Worm (Caenorhabditis elegans) whole organism, early embryonic: ENCODE results near the gene Y37D8A.8.

Experiments used
- B0310.2 ChIP-seq: sonication (generic microtip); optimal IDR thresholded peaks from 2 replicates; lab custom pipeline; 2016; ENCODE audit warnings: mild to moderate bottlenecking, missing genetic modification characterization, missing compliant biosample characterization
- F13C5.2 ChIP-seq: sonication (generic microtip); optimal IDR thresholded peaks from 2 replicates; lab custom pipeline; 2017; ENCODE audit warnings: mild to moderate bottlenecking, missing genetic modification characterization, inconsistent platforms, missing compliant biosample characterization
- aly-1 ChIP-seq: sonication (generic microtip); optimal IDR thresholded peaks from 2 replicates; lab custom pipeline; 2016; ENCODE audit warnings: missing genetic modification characterization, missing compliant biosample characterization
- ama-1 ChIP-seq: fragments of 150-350 bp; optimal IDR thresholded peaks from 2 replicates; lab custom pipeline; 2014
- ceh-13 ChIP-seq: fragments of 200-800 bp; sonication (Bioruptor generic); optimal IDR thresholded peaks from 2 replicates; lab custom pipeline; 2018; ENCODE audit warnings: mild to moderate bottlenecking, missing genetic modification characterization, missing compliant biosample characterization
- ceh-36 ChIP-seq: sonication (generic microtip); optimal IDR thresholded peaks from 2 replicates; lab custom pipeline; 2016; ENCODE audit warnings: missing genetic modification characterization, inconsistent platforms, missing compliant biosample characterization
- ets-7 ChIP-seq: sonication (generic microtip); optimal IDR thresholded peaks from 2 replicates; lab custom pipeline; 2016; ENCODE audit warnings: missing genotype, missing genetic modification characterization, missing compliant biosample characterization
- flt-1 ChIP-seq: fragments of 200-800 bp; sonication (Bioruptor generic); IDR thresholded peaks from 2 replicates; pipeline ENCODE4 v1.3.6; 2022; ENCODE audit warnings: missing genetic modification characterization, missing compliant biosample characterization
- hmbx-1 ChIP-seq: sonication (generic microtip); optimal IDR thresholded peaks from 2 replicates; lab custom pipeline; 2016; ENCODE audit warnings: mild to moderate bottlenecking, missing genetic modification characterization, missing compliant biosample characterization
- hmg-4 ChIP-seq: fragments of 200-800 bp; sonication (Bioruptor generic); optimal IDR thresholded peaks from 2 replicates; lab custom pipeline; 2018; ENCODE audit warnings: mild to moderate bottlenecking, missing genetic modification characterization, missing compliant biosample characterization
- hnd-1 ChIP-seq: sonication (generic microtip); optimal IDR thresholded peaks from 2 replicates; lab custom pipeline; 2016; ENCODE audit warnings: missing genetic modification characterization, missing compliant biosample characterization
- pes-1 ChIP-seq: fragments of 200-800 bp; sonication (Bioruptor generic); IDR thresholded peaks from 2 replicates; pipeline ENCODE4 v1.3.6; 2022; ENCODE audit warnings: missing genetic modification reagents, missing genetic modification characterization, missing compliant biosample characterization
- scrt-1 ChIP-seq: fragments of 200-800 bp; sonication (Bioruptor generic); IDR thresholded peaks from 2 replicates; pipeline ENCODE4 v1.3.6; 2022; ENCODE audit warnings: missing genetic modification characterization, missing compliant biosample characterization
- sea-1 ChIP-seq: fragments of 200-800 bp; sonication (Bioruptor generic); conservative IDR thresholded peaks from 2 replicates; pipeline ENCODE4 v1.3.6; 2022; ENCODE audit warnings: missing genetic modification characterization, missing compliant biosample characterization
- tbx-11 ChIP-seq: fragments of 200-800 bp; sonication (Bioruptor generic); IDR thresholded peaks from 2 replicates; pipeline ENCODE4 v1.3.6; 2022; ENCODE audit warnings: missing genetic modification characterization, missing compliant biosample characterization
- tbx-37 ChIP-seq: fragments of 200-800 bp; sonication (Bioruptor generic); conservative IDR thresholded peaks from 2 replicates; pipeline ENCODE4 v1.3.6; 2022; ENCODE audit warnings: missing genetic modification reagents, missing genetic modification characterization, missing compliant biosample characterization
- tra-4 ChIP-seq: sonication (generic microtip); optimal IDR thresholded peaks from 2 replicates; lab custom pipeline; 2017; ENCODE audit warnings: missing genetic modification characterization, missing compliant biosample characterization

Gene Y37D8A.8

ce11 chrIII:12860119-12860518 lies 4.6 kb upstream of the Y37D8A.8 start:
- TF ChIP-seq B0310.2 (tag; lab: Kevin White, UChicago) (no peak), ama-1 (lab: Kevin White, UChicago) (no peak), tra-4 (tag; lab: Kevin White, UChicago) (no peak), F13C5.2 (tag; lab: Kevin White, UChicago) (no peak), pes-1 (no peak), hmbx-1 (tag; lab: Kevin White, UChicago) (no peak), tbx-37 (GFP tag; lab: Robert Waterston, UW) (no peak), hmg-4 (GFP tag; lab: Kevin White, UChicago) (no peak), ets-7 (tag; lab: Kevin White, UChicago) (no peak), sea-1 (no peak), hnd-1 (tag; lab: Kevin White, UChicago) (no peak), scrt-1 (GFP tag; lab: Robert Waterston, UW) (no peak), ceh-13 (GFP tag; lab: Kevin White, UChicago) (no peak), flt-1 (no peak), tbx-11 (GFP tag; lab: Robert Waterston, UW) (no peak), ceh-36 (tag; lab: Kevin White, UChicago) (no peak)

ce11 chrIII:12870060-12870696 lies 5.4 kb downstream of the Y37D8A.8 start, which contains the start of gene Y37D8A.6:
Gene Y37D8A.6 (minus strand): TSS chrIII:12870297.
- TF ChIP-seq hmbx-1 (tag; lab: Kevin White, UChicago) (no peak), aly-1 (tag; lab: Kevin White, UChicago) (no peak), B0310.2 (tag; lab: Kevin White, UChicago) (no peak), F13C5.2 (tag; lab: Kevin White, UChicago) (peak; percentile 9), tbx-11 (GFP tag; lab: Robert Waterston, UW) (no peak), pes-1 (no peak), ets-7 (tag; lab: Kevin White, UChicago) (no peak)

- TF ChIP-seq hmbx-1 (tag; lab: Kevin White, UChicago), result peak; percentile 33
- peak; percentile 91 for TF ChIP-seq F13C5.2 (tag; lab: Kevin White, UChicago)
- TF ChIP-seq ama-1 (lab: Kevin White, UChicago), result no peak
- peak; percentile 69; the same call in 1 of the 2 replicates for TF ChIP-seq tbx-37 (GFP tag; lab: Robert Waterston, UW)
- TF ChIP-seq ceh-36 (tag; lab: Kevin White, UChicago), result peak; percentile 54
- no peak for TF ChIP-seq B0310.2 (tag; lab: Kevin White, UChicago)
- TF ChIP-seq hnd-1 (tag; lab: Kevin White, UChicago), result peak; percentile 48
- peak; percentile 41 for TF ChIP-seq hmg-4 (GFP tag; lab: Kevin White, UChicago)
- TF ChIP-seq ets-7 (tag; lab: Kevin White, UChicago), result peak; percentile 3
- TF ChIP-seq pes-1, result peak; percentile 81
- TF ChIP-seq sea-1, result 0 out of 2 replicates have a peak, but pooled peaks have one; percentile 22
- TF ChIP-seq tra-4 (tag; lab: Kevin White, UChicago), result no peak
- TF ChIP-seq tbx-11 (GFP tag; lab: Robert Waterston, UW), result peak; percentile 63; the same call in 1 of the 2 replicates
- TF ChIP-seq scrt-1 (GFP tag; lab: Robert Waterston, UW), result no peak
- peak; percentile 68; the same call in 1 of the 2 replicates for TF ChIP-seq flt-1
- no peak for TF ChIP-seq aly-1 (tag; lab: Kevin White, UChicago)
- peak; percentile 34 for TF ChIP-seq ceh-13 (GFP tag; lab: Kevin White, UChicago)
These were observed 9.9 kb downstream of the Y37D8A.8 start, which contains the start of the genes mrg-1 and spcs-2 for ce11 chrIII:12874606-12875066. Gene mrg-1 (minus strand): TSS chrIII:12874656. Gene spcs-2 (plus strand): TSS chrIII:12875031.

ce11 chrIII:12875653-12876052 lies 10.9 kb downstream of the Y37D8A.8 start:
- TF ChIP-seq hnd-1 (tag; lab: Kevin White, UChicago), result no peak
- TF ChIP-seq pes-1, result no peak
- no peak for TF ChIP-seq B0310.2 (tag; lab: Kevin White, UChicago)
- TF ChIP-seq tbx-37 (GFP tag; lab: Robert Waterston, UW), result no peak
- TF ChIP-seq scrt-1 (GFP tag; lab: Robert Waterston, UW), result no peak
- TF ChIP-seq hmbx-1 (tag; lab: Kevin White, UChicago), result no peak
- no peak for TF ChIP-seq aly-1 (tag; lab: Kevin White, UChicago)
- TF ChIP-seq hmg-4 (GFP tag; lab: Kevin White, UChicago), result no peak
- TF ChIP-seq ceh-13 (GFP tag; lab: Kevin White, UChicago), result no peak
- no peak for TF ChIP-seq ceh-36 (tag; lab: Kevin White, UChicago)
- TF ChIP-seq flt-1, result no peak
- TF ChIP-seq tbx-11 (GFP tag; lab: Robert Waterston, UW), result no peak

DNA sequence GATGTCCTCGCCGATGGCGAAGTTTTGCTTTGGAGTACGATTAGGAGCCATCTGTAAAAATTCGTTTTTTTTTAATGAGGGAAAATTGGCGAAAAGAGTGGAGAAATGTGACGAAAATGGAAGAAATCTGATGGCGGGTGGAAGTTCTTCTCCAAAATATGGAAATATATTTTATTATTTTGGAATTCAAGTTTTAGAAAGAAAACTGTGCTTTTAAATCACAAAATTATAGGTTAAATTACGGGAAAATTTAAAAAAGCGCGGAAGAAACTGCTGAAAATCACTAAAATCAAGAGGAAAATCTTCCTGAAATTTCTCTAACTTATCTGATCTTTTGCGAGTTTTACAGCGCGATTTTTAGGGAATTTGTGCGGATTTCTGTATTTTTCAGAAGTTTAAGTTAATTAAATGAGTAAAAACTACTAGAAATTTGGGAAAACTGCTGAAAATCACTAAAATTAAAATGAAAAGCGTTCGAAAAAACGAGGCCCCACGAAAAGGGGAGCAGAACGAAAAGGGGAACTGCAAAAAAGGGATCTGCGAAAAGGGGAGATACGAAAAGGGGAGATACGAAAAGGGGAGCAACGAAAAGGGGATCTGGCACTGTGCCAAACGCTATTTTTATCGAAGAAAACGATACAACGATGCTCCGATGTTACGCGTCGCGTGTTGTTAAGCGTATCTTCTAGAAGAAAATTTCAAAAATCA lies 12.9 kb downstream of the Y37D8A.8 start, which contains the start of the genes cec-7 and enu-3.5:
cec-7 (minus strand) TSS at position 51 of the 708 bp plus-strand sequence.
enu-3.5 (plus strand) TSS at position 670 of the 708 bp plus-strand sequence.
- no peak for TF ChIP-seq hmg-4 (GFP tag; lab: Kevin White, UChicago)
- TF ChIP-seq ceh-13 (GFP tag; lab: Kevin White, UChicago), result no peak
- TF ChIP-seq aly-1 (tag; lab: Kevin White, UChicago), result no peak
- no peak for TF ChIP-seq F13C5.2 (tag; lab: Kevin White, UChicago)
- 0 out of 2 replicates have a peak, but pooled peaks have one; percentile 7 for TF ChIP-seq sea-1

DNA sequence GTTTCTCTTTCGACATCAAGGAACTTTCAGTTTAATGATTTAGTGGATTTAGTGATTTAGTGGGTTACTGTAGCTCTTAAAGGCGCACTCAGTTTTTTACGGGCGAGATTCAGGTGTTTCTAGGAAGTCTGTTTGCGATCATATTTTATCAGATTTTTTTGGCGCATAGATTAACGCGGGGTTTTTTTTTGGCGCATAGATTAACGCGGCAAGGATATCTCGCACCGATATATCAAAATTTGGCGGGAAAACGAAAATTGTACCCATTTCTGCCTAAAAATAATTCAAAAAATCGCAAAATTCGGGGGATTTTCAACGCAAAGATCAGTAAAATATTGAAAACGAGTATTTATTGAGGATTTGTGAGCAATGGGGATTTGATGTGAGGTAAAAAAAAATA lies 16.0 kb downstream of the Y37D8A.8 start:
- TF ChIP-seq B0310.2 (tag; lab: Kevin White, UChicago) (no peak), pes-1 (no peak), ama-1 (lab: Kevin White, UChicago) (no peak)
